Fruit fly (Drosophila melanogaster) whole organism, pupa: ENCODE results near the gene CCAP-R.

Experiments
- CG14655 ChIP-seq: fragments of 200-800 bp; sonication (Bioruptor generic); optimal IDR thresholded peaks from 3 replicates; lab custom pipeline; 2017; ENCODE audit warnings: mild to moderate bottlenecking, missing biosample characterization, missing genetic modification reagents, missing genetic modification characterization
- CG8301 ChIP-seq: fragments of 200-800 bp; sonication (Bioruptor generic); optimal IDR thresholded peaks from 2 replicates; lab custom pipeline; 2018; ENCODE audit warnings: missing biosample characterization, mild to moderate bottlenecking, missing genetic modification characterization
- EcR ChIP-seq: fragments of 200-800 bp; sonication (Bioruptor generic); optimal IDR thresholded peaks from 3 replicates; lab custom pipeline; 2019; ENCODE audit warnings: missing biosample characterization, missing genetic modification characterization, mild to moderate bottlenecking, moderate library complexity, missing genetic modification reagents
- gl ChIP-seq: fragments of 200-800 bp; sonication (Bioruptor generic); optimal IDR thresholded peaks from 2 replicates; lab custom pipeline; 2018; ENCODE audit warnings: missing biosample characterization, mild to moderate bottlenecking, missing genetic modification characterization

DNA sequence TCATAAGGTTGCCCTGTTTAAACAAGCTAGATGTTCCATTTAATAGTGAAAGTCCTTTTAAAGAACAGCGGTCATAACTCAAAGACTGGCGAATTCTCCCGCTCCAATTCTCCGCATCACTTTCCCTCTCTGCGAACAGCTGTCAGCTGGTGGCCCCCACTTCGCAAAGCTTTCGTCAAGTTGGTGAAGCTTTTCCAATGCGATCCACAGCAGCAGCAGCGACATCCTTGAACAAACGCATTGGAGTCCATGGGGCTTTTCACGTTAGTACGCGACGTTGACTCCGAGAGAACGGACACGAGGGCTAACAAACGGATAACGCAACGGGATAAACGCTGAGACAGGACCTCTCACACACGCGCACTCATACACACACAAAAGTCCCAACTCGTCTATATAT lies 13.7 kb upstream of the CCAP-R start, which contains the start of gene fid:
- no peak for TF ChIP-seq CG8301 (tag; lab: Kevin White, UChicago)
- TF ChIP-seq EcR (GFP tag; lab: Kevin White, UChicago): no peak
- TF ChIP-seq CG14655 (GFP tag; lab: Kevin White, UChicago): no peak
- TF ChIP-seq gl: no peak
